Worm (Caenorhabditis elegans): ENCODE results near the gene K05F1.6.

- TF ChIP-seq lsy-2 (tag; optimal IDR thresholded peaks at IDR 0.05) (no peak), ZK546.5 (tag; optimal IDR thresholded peaks at IDR 0.05) (no peak), sma-9 (GFP tag; optimal IDR thresholded peaks at IDR 0.05) (no peak), sma-9 (tag; optimal IDR thresholded peaks at IDR 0.05) (no peak), ama-1 (optimal IDR thresholded peaks at IDR 0.05) (no peak), gmeb-1 (tag; optimal IDR thresholded peaks at IDR 0.05) (peak; percentile 10), fos-1 (tag; optimal IDR thresholded peaks at IDR 0.05) (peak; percentile 80), unc-39 (tag; optimal IDR thresholded peaks at IDR 0.05) (no peak), mab-5 (tag; optimal IDR thresholded peaks at IDR 0.05) (no peak), mbf-1 (tag; optimal IDR thresholded peaks at IDR 0.05) (no peak), snpc-4 (tag; optimal IDR thresholded peaks at IDR 0.05) (no peak), nhr-11 (tag; optimal IDR thresholded peaks at IDR 0.05) (no peak), lin-39 (tag; optimal IDR thresholded peaks at IDR 0.05) (no peak)
Observed at ce11 chrII:5806563-5806962, 24.2 kb downstream of the K05F1.6 start.
